Fruit fly (Drosophila melanogaster): Measurements from ENCODE around the gene IntS4.

DNA sequence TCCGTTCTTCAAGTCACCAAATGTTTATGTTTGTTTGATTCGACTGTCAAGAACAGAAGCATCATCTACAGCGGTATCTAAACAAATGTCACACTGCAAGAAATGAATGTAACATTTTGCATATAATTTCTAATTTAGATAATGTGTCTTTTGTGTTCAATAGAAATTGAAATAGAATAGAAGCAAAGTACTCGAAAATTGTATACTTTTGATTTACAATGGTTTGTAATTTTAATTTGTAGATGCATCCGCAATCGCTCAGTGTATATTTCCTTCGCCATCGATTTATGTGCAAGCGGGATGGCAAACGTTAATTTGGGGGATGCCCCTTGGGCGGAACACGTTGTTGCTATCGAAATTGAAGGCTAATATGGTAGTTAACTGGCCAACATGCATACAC lies 20.4 kb downstream of the IntS4 start:
- TF ChIP-seq CG12768 (GFP tag; optimal IDR thresholded peaks at IDR 0.05) (no peak), ovo (GFP tag; optimal IDR thresholded peaks at IDR 0.05) (no peak), Mnt (GFP tag; optimal IDR thresholded peaks at IDR 0.05) (no peak), CG11617 (GFP tag; optimal IDR thresholded peaks at IDR 0.05) (no peak), Clk (GFP tag; optimal IDR thresholded peaks at IDR 0.05) (no peak), CG7045 (GFP tag; optimal IDR thresholded peaks at IDR 0.05) (no peak), cic (GFP tag; optimal IDR thresholded peaks at IDR 0.05) (no peak), kay (GFP tag; ENCODE audit: borderline replicate concordance) (no peak)

All from whole organism, adult.